Worm (Caenorhabditis elegans): ENCODE results near the gene B0563.6.
"Not testable (repeated sequence)": the region's sequence is repeated elsewhere in the genome, so short reads cannot be mapped to it uniquely, and the experiment has no call there.

The B0563.6 gene

ce11 chrX:9113829-9114228, 23.7 kb upstream of the B0563.6 start, which contains the start of gene C25A11.2 (continued):
- TF ChIP-seq hlh-11 (tag; optimal IDR thresholded peaks at IDR 0.05) (peak; percentile 13), hif-1 (tag; optimal IDR thresholded peaks at IDR 0.05) (peak in 1 of 2 experiments; percentile 51), zip-11 (GFP tag; IDR thresholded peaks at IDR 0.05) (no peak), mxl-3 (GFP tag; optimal IDR thresholded peaks at IDR 0.05) (peak; percentile 23), daf-19 (GFP tag; conservative IDR thresholded peaks at IDR 0.05) (no peak), nhr-25 (tag; optimal IDR thresholded peaks at IDR 0.05; ENCODE audit: borderline replicate concordance, insufficient read depth) (no peak), Y75B8A.6 (GFP tag; IDR thresholded peaks at IDR 0.05) (no peak), nhr-237 (tag; optimal IDR thresholded peaks at IDR 0.05) (no peak), gei-8 (GFP tag; optimal IDR thresholded peaks at IDR 0.05) (no peak), dmd-6 (GFP tag; IDR thresholded peaks at IDR 0.05) (peak; percentile 14; the same call in 1 of the 2 replicates), lsy-2 (tag; optimal IDR thresholded peaks at IDR 0.05) (no peak), nhr-41 (GFP tag; IDR thresholded peaks at IDR 0.05) (no peak), daf-16 (GFP tag; optimal IDR thresholded peaks at IDR 0.05) (no peak), daf-16 (tag; optimal IDR thresholded peaks at IDR 0.05) (peak; percentile 42), zfp-3 (GFP tag; conservative IDR thresholded peaks at IDR 0.05) (no peak), dpl-1 (GFP tag; optimal IDR thresholded peaks at IDR 0.05) (peak; percentile 64), T20F7.1 (GFP tag; optimal IDR thresholded peaks at IDR 0.05) (no peak), daf-8 (GFP tag; IDR thresholded peaks at IDR 0.05) (no peak), unc-62 (GFP tag; optimal IDR thresholded peaks at IDR 0.05 in 1 of 2) (no peak), unc-62 (tag; optimal IDR thresholded peaks at IDR 0.05) (no peak), dmd-9 (GFP tag; IDR thresholded peaks at IDR 0.05) (no peak), nhr-42 (GFP tag; IDR thresholded peaks at IDR 0.05) (no peak), nhr-77 (tag; optimal IDR thresholded peaks at IDR 0.05) (no peak), hmg-1.1 (GFP tag; IDR thresholded peaks at IDR 0.05) (peak; percentile 72)

ce11 chrX:9117541-9117940, 20.0 kb upstream of the B0563.6 start:
- TF ChIP-seq lsy-2 (tag; optimal IDR thresholded peaks at IDR 0.05) (no peak), arid-1 (GFP tag; conservative IDR thresholded peaks at IDR 0.05) (no peak), pha-4 (GFP tag; IDR thresholded peaks at IDR 0.05) (no peak), pha-4 (tag; optimal IDR thresholded peaks at IDR 0.05) (no peak), daf-12 (tag; optimal IDR thresholded peaks at IDR 0.05) (no peak), ceh-44 (GFP tag; IDR thresholded peaks at IDR 0.05) (no peak), T20F7.1 (GFP tag; optimal IDR thresholded peaks at IDR 0.05) (no peak), rbr-2 (tag; optimal IDR thresholded peaks at IDR 0.05) (no peak), dmd-6 (GFP tag; IDR thresholded peaks at IDR 0.05) (no peak), dmd-9 (GFP tag; IDR thresholded peaks at IDR 0.05) (no peak), mxl-3 (GFP tag; optimal IDR thresholded peaks at IDR 0.05) (no peak), dmd-8 (GFP tag; IDR thresholded peaks at IDR 0.05) (no peak), zag-1 (tag; optimal IDR thresholded peaks at IDR 0.05) (no peak), F10B5.3 (tag; optimal IDR thresholded peaks at IDR 0.05) (no peak), nhr-11 (tag; optimal IDR thresholded peaks at IDR 0.05) (no peak), cey-2 (tag; optimal IDR thresholded peaks at IDR 0.05; ENCODE audit: borderline replicate concordance, insufficient read depth) (no peak), madf-9 (GFP tag; conservative IDR thresholded peaks at IDR 0.05) (no peak), F49E8.2 (tag; optimal IDR thresholded peaks at IDR 0.05; ENCODE audit: borderline replicate concordance) (no peak), saeg-2 (GFP tag; IDR thresholded peaks at IDR 0.05) (no peak), skn-1 (tag; optimal IDR thresholded peaks at IDR 0.05) (no peak)

- TF ChIP-seq unc-62 (GFP tag; optimal IDR thresholded peaks at IDR 0.05 in 1 of 2) (peak in 1 of 2 experiments; percentile 39), set-16 (GFP tag; IDR thresholded peaks at IDR 0.05) (peak; percentile 84)
- TF ChIP-seq unc-62 (tag; optimal IDR thresholded peaks at IDR 0.05) = not testable (repeated sequence)
Measured at ce11 chrX:9118741-9119140, 18.8 kb upstream of the B0563.6 start.

All from whole organism, L4 larva.